Fruit fly (Drosophila melanogaster) whole organism, embryonic: Measurements from ENCODE around the gene Ugt305A1.
A peak's percentile ranks its signal among the peaks of the same experiment; 100 is the strongest.

Experiments
- BtbVII ChIP-seq: fragments of 200-800 bp; sonication (Bioruptor generic); optimal IDR thresholded peaks from 3 replicates; lab custom pipeline; 2017; ENCODE audit warnings: missing biosample characterization, mild to moderate bottlenecking, missing genetic modification characterization
- CG10267 ChIP-seq: fragments of 200-800 bp; sonication (Bioruptor generic); optimal IDR thresholded peaks from 2 replicates; lab custom pipeline; 2018; ENCODE audit warnings: missing biosample characterization, mild to moderate bottlenecking, missing genetic modification characterization, moderate library complexity
- CG11560 ChIP-seq: fragments of 200-800 bp; sonication (Bioruptor generic); IDR thresholded peaks from 3 replicates; pipeline ENCODE4 v1.3.6; 2022; ENCODE audit warnings: missing biosample characterization, missing genetic modification characterization
- CG12659 ChIP-seq: fragments of 200-800 bp; sonication (Bioruptor generic); optimal IDR thresholded peaks from 3 replicates; lab custom pipeline; 2017; ENCODE audit warnings: mild to moderate bottlenecking, missing biosample characterization, missing genetic modification reagents, missing genetic modification characterization
- CG13624 ChIP-seq: fragments of 200-800 bp; sonication (Bioruptor generic); optimal IDR thresholded peaks from 2 replicates; lab custom pipeline; 2016; ENCODE audit warnings: missing biosample characterization, missing genetic modification characterization
- CG14710 ChIP-seq: fragments of 200-800 bp; sonication (Bioruptor generic); optimal IDR thresholded peaks from 3 replicates; lab custom pipeline; 2019; ENCODE audit warnings: missing biosample characterization, mild to moderate bottlenecking, missing genetic modification characterization, moderate library complexity
- CG16813 ChIP-seq: fragments of 200-800 bp; sonication (Bioruptor generic); IDR thresholded peaks from 3 replicates; pipeline ENCODE4 v1.3.6; 2022; ENCODE audit warnings: missing biosample characterization, missing genetic modification characterization; ENCODE audit not compliant: partially characterized antibody
- CG17186 ChIP-seq: fragments of 200-800 bp; sonication (Bioruptor generic); optimal IDR thresholded peaks from 3 replicates; lab custom pipeline; 2017; ENCODE audit warnings: missing biosample characterization, missing genetic modification reagents, missing genetic modification characterization
- CG17359 ChIP-seq: fragments of 200-800 bp; sonication (Bioruptor generic); optimal IDR thresholded peaks from 3 replicates; lab custom pipeline; 2018; ENCODE audit warnings: missing biosample characterization, mild to moderate bottlenecking, missing genetic modification characterization, moderate library complexity
- CG17829 ChIP-seq: fragments of 200-800 bp; optimal IDR thresholded peaks from 2 replicates; lab custom pipeline; 2019; ENCODE audit warnings: missing biosample characterization, mild to moderate bottlenecking, missing genetic modification characterization, moderate library complexity
- CG31224 ChIP-seq: fragments of 200-800 bp; sonication (Bioruptor generic); IDR thresholded peaks from 2 replicates; pipeline ENCODE4 v1.3.6; 2022; ENCODE audit warnings: missing biosample characterization, missing genetic modification characterization
- CG42726 ChIP-seq: fragments of 200-800 bp; sonication (Bioruptor generic); IDR thresholded peaks from 2 replicates; pipeline ENCODE4 v1.3.6; 2022; ENCODE audit warnings: missing biosample characterization, missing genetic modification characterization; ENCODE audit not compliant: partially characterized antibody
- CG4617 ChIP-seq: fragments of 200-800 bp; sonication (Bioruptor generic); optimal IDR thresholded peaks from 3 replicates; lab custom pipeline; 2016; ENCODE audit warnings: missing biosample characterization, missing genetic modification characterization, borderline replicate concordance
- CG8388 ChIP-seq: fragments of 200-800 bp; sonication (Bioruptor generic); optimal IDR thresholded peaks from 2 replicates; lab custom pipeline; 2019; ENCODE audit warnings: missing biosample characterization, mild to moderate bottlenecking, missing genetic modification characterization, moderate library complexity
- CG9797 ChIP-seq: fragments of 200-800 bp; sonication (Bioruptor generic); optimal IDR thresholded peaks from 3 replicates; lab custom pipeline; 2018; ENCODE audit warnings: missing biosample characterization, mild to moderate bottlenecking, missing genetic modification characterization
- CG9932 ChIP-seq: fragments of 200-800 bp; sonication (Bioruptor generic); IDR thresholded peaks from 2 replicates; pipeline ENCODE4 v1.3.6; 2022; ENCODE audit warnings: missing biosample characterization, missing genetic modification characterization
- D ChIP-seq, 2 experiments: fragments of 200-800 bp in 1 of 2; fragments of >200 bp in 1 of 2; sonication (Bioruptor generic) in 1 of 2; optimal IDR thresholded peaks; 2 replicates in 1 of 2; 3 replicates in 1 of 2; lab custom pipeline; 2017; ENCODE audit warnings: mild to moderate bottlenecking in 1 of 2, missing biosample characterization in 1 of 2, missing genetic modification characterization in 1 of 2, missing genetic modification reagents in 1 of 2
- Ets97D ChIP-seq: fragments of 200-800 bp; sonication (Bioruptor generic); optimal IDR thresholded peaks from 3 replicates; lab custom pipeline; 2016; ENCODE audit warnings: missing biosample characterization, missing genetic modification characterization
- MBD-R2 ChIP-seq: fragments of 200-800 bp; sonication (Bioruptor generic); IDR thresholded peaks from 2 replicates; pipeline ENCODE4 v1.3.6; 2022; ENCODE audit warnings: missing biosample characterization, missing genetic modification characterization
- MESR4 ChIP-seq: fragments of 200-800 bp; sonication (Bioruptor generic); optimal IDR thresholded peaks from 2 replicates; lab custom pipeline; 2018; ENCODE audit warnings: missing biosample characterization, mild to moderate bottlenecking, missing genetic modification characterization, moderate library complexity
- Myb ChIP-seq: fragments of 200-800 bp; sonication (Bioruptor generic); optimal IDR thresholded peaks from 2 replicates; lab custom pipeline; 2016; ENCODE audit warnings: missing biosample characterization, missing genetic modification characterization
- Nf-YB ChIP-seq: fragments of 200-800 bp; sonication (Bioruptor generic); optimal IDR thresholded peaks from 3 replicates; lab custom pipeline; 2019; ENCODE audit warnings: missing biosample characterization, mild to moderate bottlenecking, missing genetic modification characterization, moderate library complexity
- Rx ChIP-seq: fragments of 200-800 bp; sonication (Bioruptor generic); IDR thresholded peaks from 2 replicates; pipeline ENCODE4 v1.3.6; 2022; ENCODE audit warnings: missing biosample characterization, missing genetic modification characterization
- Sin3A ChIP-seq: fragments of >200 bp; optimal IDR thresholded peaks from 2 replicates; lab custom pipeline; 2018
- Sry-δ ChIP-seq: fragments of 200-800 bp; sonication (Bioruptor generic); optimal IDR thresholded peaks from 2 replicates; lab custom pipeline; 2016; ENCODE audit warnings: missing biosample characterization, missing genetic modification characterization
- Vsx1 ChIP-seq: fragments of 200-800 bp; sonication (Bioruptor generic); optimal IDR thresholded peaks from 2 replicates; lab custom pipeline; 2017; ENCODE audit warnings: missing biosample characterization, mild to moderate bottlenecking, missing genetic modification characterization, missing genetic modification reagents
- ara ChIP-seq: fragments of 200-800 bp; sonication (Bioruptor generic); IDR thresholded peaks from 2 replicates; pipeline ENCODE4 v1.3.6; 2022; ENCODE audit warnings: missing biosample characterization, missing genetic modification characterization
- bbx ChIP-seq: fragments of 200-800 bp; sonication (Bioruptor generic); IDR thresholded peaks from 2 replicates; pipeline ENCODE4 v1.3.6; 2022; ENCODE audit warnings: missing biosample characterization, missing genetic modification characterization; ENCODE audit not compliant: partially characterized antibody
- bigmax ChIP-seq: fragments of 200-800 bp; sonication (Bioruptor generic); optimal IDR thresholded peaks from 2 replicates; lab custom pipeline; 2018; ENCODE audit warnings: missing biosample characterization, mild to moderate bottlenecking, missing genetic modification characterization
- cato ChIP-seq: fragments of 200-800 bp; sonication (Bioruptor generic); optimal IDR thresholded peaks from 2 replicates; lab custom pipeline; 2016; ENCODE audit warnings: missing biosample characterization, missing genetic modification characterization, borderline replicate concordance
- crol ChIP-seq: fragments of 200-800 bp; sonication (Bioruptor generic); IDR thresholded peaks from 2 replicates; pipeline ENCODE4 v1.3.6; 2022; ENCODE audit warnings: missing biosample characterization, missing genetic modification characterization
- hb ChIP-seq: fragments of 200-800 bp; sonication (Bioruptor generic); IDR thresholded peaks from 3 replicates; pipeline ENCODE4 v1.3.6; 2022; ENCODE audit warnings: missing biosample characterization, missing genetic modification characterization; ENCODE audit not compliant: partially characterized antibody
- hkb ChIP-seq, 2 experiments: fragments of 200-800 bp in 1 of 2; fragments of >200 bp in 1 of 2; sonication (Bioruptor generic) in 1 of 2; IDR thresholded peaks in 1 of 2; optimal IDR thresholded peaks in 1 of 2; 2 replicates each; pipeline versions ENCODE4 v1.3.6 to Lab custom; 2017 to 2022; ENCODE audit warnings: missing biosample characterization in 1 of 2, missing genetic modification characterization in 1 of 2
- jing ChIP-seq: fragments of 200-800 bp; sonication (Bioruptor generic); optimal IDR thresholded peaks from 2 replicates; lab custom pipeline; 2018; ENCODE audit warnings: missing biosample characterization, mild to moderate bottlenecking, missing genetic modification characterization
- kni ChIP-seq: fragments of 200-800 bp; sonication (Bioruptor generic); optimal IDR thresholded peaks from 3 replicates; lab custom pipeline; 2017; ENCODE audit warnings: mild to moderate bottlenecking, missing biosample characterization, missing genetic modification reagents, missing genetic modification characterization
- knrl ChIP-seq: fragments of 200-800 bp; sonication (Bioruptor generic); IDR thresholded peaks from 3 replicates; pipeline ENCODE4 v1.3.6; 2022; ENCODE audit warnings: missing biosample characterization, missing genetic modification characterization; ENCODE audit not compliant: partially characterized antibody
- lbe ChIP-seq: fragments of 200-800 bp; sonication (Bioruptor generic); optimal IDR thresholded peaks from 2 replicates; lab custom pipeline; 2016; ENCODE audit warnings: missing biosample characterization, mild to moderate bottlenecking, missing genetic modification characterization
- lov ChIP-seq, 2 experiments: fragments of 200-800 bp in 1 of 2; fragments of >200 bp in 1 of 2; sonication (Bioruptor generic) in 1 of 2; IDR thresholded peaks in 1 of 2; optimal IDR thresholded peaks in 1 of 2; 2 replicates in 1 of 2; 3 replicates in 1 of 2; pipeline versions ENCODE4 v1.3.6 to Lab custom; 2017 to 2022; ENCODE audit warnings: missing biosample characterization in 1 of 2, missing genetic modification characterization in 1 of 2
- mld ChIP-seq: fragments of 200-800 bp; sonication (Bioruptor generic); IDR thresholded peaks from 3 replicates; pipeline ENCODE4 v1.3.6; 2022; ENCODE audit warnings: missing biosample characterization, missing genetic modification characterization; ENCODE audit not compliant: partially characterized antibody
- odd ChIP-seq: fragments of 200-800 bp; sonication (Bioruptor generic); optimal IDR thresholded peaks from 2 replicates; lab custom pipeline; 2017; ENCODE audit warnings: missing biosample characterization, mild to moderate bottlenecking, missing genetic modification characterization
- pan ChIP-seq, 4 experiments: fragments of >200 bp in 3 of 4; fragments of 200-800 bp in 1 of 4; sonication (Bioruptor generic) in 1 of 4; optimal IDR thresholded peaks in 3 of 4; IDR thresholded peaks in 1 of 4; 2 replicates each; pipeline versions ENCODE4 v1.3.6 to Lab custom; 2017 to 2022; ENCODE audit warnings: missing biosample characterization in 2 of 4, missing genetic modification characterization in 2 of 4, mixed read lengths in 1 of 4
- phol ChIP-seq: fragments of 200-800 bp; sonication (Bioruptor generic); optimal IDR thresholded peaks from 3 replicates; lab custom pipeline; 2018; ENCODE audit warnings: missing biosample characterization, mild to moderate bottlenecking, missing genetic modification characterization, moderate library complexity
- sr ChIP-seq: fragments of 200-800 bp; sonication (Bioruptor generic); IDR thresholded peaks from 3 replicates; pipeline ENCODE4 v1.3.6; 2022; ENCODE audit warnings: missing biosample characterization, missing genetic modification characterization
- stwl ChIP-seq: fragments of 200-800 bp; sonication (Bioruptor generic); optimal IDR thresholded peaks from 3 replicates; lab custom pipeline; 2018; ENCODE audit warnings: missing biosample characterization, mild to moderate bottlenecking, missing genetic modification characterization, moderate library complexity
- vnd ChIP-seq: fragments of 200-800 bp; sonication (Bioruptor generic); IDR thresholded peaks from 3 replicates; pipeline ENCODE4 v1.3.6; 2022; ENCODE audit warnings: missing biosample characterization, missing genetic modification characterization; ENCODE audit not compliant: partially characterized antibody

Gene Ugt305A1

dm6 chr3L:4108072-4108843 lies 48.7 kb downstream of the Ugt305A1 start, which contains the start of gene Ack (continued):
- no peak for TF ChIP-seq cato
- TF ChIP-seq CG9932, result peak; percentile 23; the same call in 1 of the 2 replicates
- TF ChIP-seq pan (optimal IDR thresholded peaks at IDR 0.05; lab: Kevin White, UChicago), result no peak
- peak in 1 of 2 experiments; percentile 6 for TF ChIP-seq pan (GFP tag; optimal IDR thresholded peaks at IDR 0.05 in 1 of 2, IDR thresholded peaks at IDR 0.05 in 1 of 2)
- peak; percentile 45 for TF ChIP-seq odd (GFP tag; lab: Kevin White, UChicago)
- TF ChIP-seq CG8388, result no peak
- TF ChIP-seq sr (GFP tag; lab: Robert Waterston, UW), result peak; percentile 40; the same call in 1 of the 3 replicates
- TF ChIP-seq CG17186 (GFP tag; lab: Kevin White, UChicago), result peak; percentile 43
- TF ChIP-seq Vsx1 (GFP tag; lab: Kevin White, UChicago), result no peak
- peak; percentile 8 for TF ChIP-seq kni (GFP tag; lab: Kevin White, UChicago)
- TF ChIP-seq CG17359 (tag; lab: Kevin White, UChicago), result no peak
- TF ChIP-seq hb (GFP tag; lab: Robert Waterston, UW), result peak; percentile 39; the same call in 1 of the 3 replicates
- TF ChIP-seq CG17829 (tag; lab: Kevin White, UChicago), result peak; percentile 5
- TF ChIP-seq CG16813 (GFP tag; lab: Robert Waterston, UW), result peak; percentile 82
- peak; percentile 50; the same call in 1 of the 2 replicates for TF ChIP-seq MBD-R2 (GFP tag; lab: Robert Waterston, UW)
- peak; percentile 59; the same call in 1 of the 2 replicates for TF ChIP-seq CG42726 (GFP tag; lab: Robert Waterston, UW)
- no peak for TF ChIP-seq CG31224 (GFP tag; lab: Robert Waterston, UW)
- TF ChIP-seq bigmax, result no peak
- peak; percentile 22 for TF ChIP-seq Ets97D
- TF ChIP-seq knrl (GFP tag; lab: Robert Waterston, UW), result peak; percentile 80
- TF ChIP-seq Myb (GFP tag; lab: Kevin White, UChicago), result peak; percentile 90
- no peak for TF ChIP-seq lov (optimal IDR thresholded peaks at IDR 0.05; lab: Kevin White, UChicago)
- no peak for TF ChIP-seq lov (GFP tag; IDR thresholded peaks at IDR 0.05; lab: Robert Waterston, UW)
- no peak for TF ChIP-seq hkb (optimal IDR thresholded peaks at IDR 0.05; lab: Kevin White, UChicago)
- no peak; the same call in 1 of the 2 replicates for TF ChIP-seq hkb (GFP tag; IDR thresholded peaks at IDR 0.05; lab: Robert Waterston, UW)
- TF ChIP-seq CG10267 (tag; lab: Kevin White, UChicago), result peak; percentile 35
- peak; percentile 80 for TF ChIP-seq CG14710 (tag; lab: Kevin White, UChicago)
- TF ChIP-seq stwl (tag; lab: Kevin White, UChicago), result peak; percentile 35
- peak; percentile 42 for TF ChIP-seq CG9797 (GFP tag; lab: Kevin White, UChicago)
- peak; percentile 47 for TF ChIP-seq mld
- peak; percentile 58 for TF ChIP-seq D (optimal IDR thresholded peaks at IDR 0.05; lab: Kevin White, UChicago)
- no peak for TF ChIP-seq D (GFP tag; optimal IDR thresholded peaks at IDR 0.05; lab: Kevin White, UChicago)
- no peak for TF ChIP-seq CG13624 (GFP tag; lab: Kevin White, UChicago)
- 0 out of 2 replicates have a peak, but pooled peaks have one; percentile 49 for TF ChIP-seq crol
- TF ChIP-seq Sry-δ (GFP tag; lab: Kevin White, UChicago), result peak; percentile 85
- 0 out of 2 replicates have a peak, but pooled peaks have one; percentile 14 for TF ChIP-seq ara (GFP tag; lab: Robert Waterston, UW)
- peak; percentile 66 for TF ChIP-seq CG4617 (GFP tag; lab: Kevin White, UChicago)
- no peak for TF ChIP-seq Rx (GFP tag; lab: Robert Waterston, UW)
- no peak for TF ChIP-seq jing (GFP tag; lab: Kevin White, UChicago)
- peak; percentile 95 for TF ChIP-seq CG11560 (tag; lab: Robert Waterston, UW)
- TF ChIP-seq BtbVII, result no peak
- no peak for TF ChIP-seq lbe (GFP tag; lab: Kevin White, UChicago)
- peak; percentile 0 for TF ChIP-seq Nf-YB (GFP tag; lab: Kevin White, UChicago)
- TF ChIP-seq MESR4 (GFP tag; lab: Kevin White, UChicago), result peak; percentile 57
- peak; percentile 18 for TF ChIP-seq CG12659 (GFP tag; lab: Kevin White, UChicago)
- TF ChIP-seq phol (tag; lab: Kevin White, UChicago), result no peak
- TF ChIP-seq vnd (GFP tag; lab: Robert Waterston, UW), result peak; percentile 72
- TF ChIP-seq bbx (GFP tag; lab: Robert Waterston, UW), result peak; percentile 87
- TF ChIP-seq Sin3A, result peak; percentile 49
